Fruit fly (Drosophila melanogaster): ENCODE results near the gene Iml1.

DNA sequence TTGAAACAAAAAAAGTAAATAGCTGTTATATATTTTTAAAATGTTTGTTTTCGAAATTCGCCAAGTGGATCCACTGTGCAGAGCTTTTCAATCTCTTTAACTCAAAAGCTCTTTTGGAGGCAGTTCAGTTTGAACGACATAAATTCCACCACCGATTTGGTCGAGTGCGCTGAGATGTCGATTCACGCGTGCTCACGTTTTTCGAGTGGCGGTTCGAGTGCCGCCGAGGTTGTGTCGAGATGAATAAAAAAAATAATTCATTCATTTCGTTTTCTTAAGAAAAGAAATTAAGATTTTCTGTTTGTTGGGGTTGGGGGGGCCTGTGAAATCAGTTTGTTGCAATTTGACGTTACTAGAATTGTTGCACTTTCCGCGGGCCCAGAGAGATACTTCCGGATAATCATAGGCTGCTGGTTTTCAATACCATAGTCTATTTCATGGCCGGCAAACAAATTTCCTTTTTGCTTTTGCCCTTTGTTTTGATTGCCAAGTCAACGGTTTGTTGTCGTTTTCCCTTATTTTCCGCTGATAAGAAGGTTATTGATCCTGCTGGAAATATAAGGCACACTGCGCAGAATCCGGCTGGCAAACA lies 45.1 kb downstream of the Iml1 start:
- TF ChIP-seq CG10348 (GFP tag; IDR thresholded peaks at IDR 0.05), result no peak
- TF ChIP-seq CG14655 (GFP tag; optimal IDR thresholded peaks at IDR 0.05), result no peak
- no peak for TF ChIP-seq CG34367 (tag; optimal IDR thresholded peaks at IDR 0.05)
- TF ChIP-seq CG8159 (tag; optimal IDR thresholded peaks at IDR 0.05), result no peak
